Fruit fly (Drosophila melanogaster): Measurements from ENCODE around the gene CG2162.
A peak's percentile ranks its signal among the peaks of the same experiment; 100 is the strongest.

Gene CG2162

DNA sequence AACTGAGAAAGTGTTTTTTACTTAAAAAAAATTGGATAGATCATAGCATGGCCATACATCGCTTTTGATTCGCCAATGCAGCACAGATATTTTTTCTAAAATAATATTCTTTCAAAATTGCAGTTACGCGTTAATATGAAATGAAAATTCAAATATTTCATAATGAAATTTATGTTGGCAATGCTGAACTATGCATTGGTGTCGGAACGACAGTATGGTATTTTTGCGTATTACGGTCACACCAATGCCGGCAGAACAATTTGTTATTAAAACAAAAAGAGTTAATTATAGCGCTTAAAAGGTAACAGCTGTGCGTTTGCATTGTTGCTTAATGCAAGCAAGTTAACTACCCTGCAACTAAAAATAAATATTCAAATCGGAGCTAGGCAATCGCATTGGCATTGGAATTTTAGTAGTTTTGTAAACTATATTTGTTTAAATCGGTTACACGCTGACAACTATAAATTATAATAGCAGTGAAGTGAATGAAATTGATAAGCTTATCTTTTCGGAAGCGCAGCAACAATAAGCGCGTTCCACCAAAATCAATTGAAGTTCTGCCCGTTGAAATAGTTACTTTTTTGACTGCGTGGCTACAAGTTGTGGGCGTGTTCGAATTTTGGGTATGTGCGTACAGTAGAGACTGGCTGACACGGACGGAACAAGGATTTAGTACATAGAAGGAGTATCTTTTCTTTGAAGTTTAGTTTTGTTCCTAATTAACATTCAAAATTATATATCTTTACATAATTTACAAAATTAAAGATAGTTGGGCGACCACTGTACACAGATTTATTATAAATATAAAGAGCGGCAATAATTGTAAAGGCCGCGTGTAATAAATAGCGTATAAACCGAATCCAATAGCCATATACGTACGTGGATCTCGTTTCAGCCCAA, 7.4 kb downstream of the CG2162 start, which contains the start of gene Prx4 (continued):
- TF ChIP-seq E2f2 (GFP tag; IDR thresholded peaks at IDR 0.05) (peak; percentile 60), pan (optimal IDR thresholded peaks at IDR 0.05) (no peak), pan (GFP tag; optimal IDR thresholded peaks at IDR 0.05 in 1 of 2, IDR thresholded peaks at IDR 0.05 in 1 of 2) (peak in 1 of 2 experiments; percentile 86), CG31441 (GFP tag; IDR thresholded peaks at IDR 0.05) (peak; percentile 76), dimm (GFP tag; IDR thresholded peaks at IDR 0.05) (peak; percentile 49; the same call in 1 of the 2 replicates), Kr (GFP tag; optimal IDR thresholded peaks at IDR 0.05) (no peak), Dll (GFP tag; IDR thresholded peaks at IDR 0.05; ENCODE audit: partially characterized antibody) (no peak), Eip74EF (GFP tag; optimal IDR thresholded peaks at IDR 0.05) (peak in 1 of 2 experiments; percentile 34), CG1792 (GFP tag; optimal IDR thresholded peaks at IDR 0.05) (no peak), Bteb2 (GFP tag; optimal IDR thresholded peaks at IDR 0.05) (peak; percentile 20), CG2199 (GFP tag; IDR thresholded peaks at IDR 0.05) (no peak), Antp (GFP tag; optimal IDR thresholded peaks at IDR 0.05) (peak; percentile 32), Nf-YA (GFP tag; IDR thresholded peaks at IDR 0.05) (0 out of 2 replicates have a peak, but pooled peaks have one; percentile 14), yki (optimal IDR thresholded peaks at IDR 0.05) (no peak), cad (GFP tag; optimal IDR thresholded peaks at IDR 0.05) (no peak), sisA (GFP tag; IDR thresholded peaks at IDR 0.05) (peak; percentile 86), tna (GFP tag; IDR thresholded peaks at IDR 0.05; ENCODE audit: partially characterized antibody) (no peak), fru (optimal IDR thresholded peaks at IDR 0.05) (no peak), CG1024 (GFP tag; IDR thresholded peaks at IDR 0.05) (peak; percentile 60; the same call in 1 of the 2 replicates), shn (GFP tag; optimal IDR thresholded peaks at IDR 0.05) (no peak), sima (GFP tag; optimal IDR thresholded peaks at IDR 0.05) (no peak), CG7839 (tag; optimal IDR thresholded peaks at IDR 0.05) (peak; percentile 84), bsh (GFP tag; optimal IDR thresholded peaks at IDR 0.05) (peak in 1 of 2 experiments; percentile 81), jing (GFP tag; optimal IDR thresholded peaks at IDR 0.05) (peak; percentile 44), CG2202 (tag; optimal IDR thresholded peaks at IDR 0.05) (peak; percentile 53), Ravus (GFP tag; IDR thresholded peaks at IDR 0.05) (peak; percentile 19), disco-r (GFP tag; optimal IDR thresholded peaks at IDR 0.05) (no peak), CG8290 (GFP tag; optimal IDR thresholded peaks at IDR 0.05) (peak; percentile 2), CG8290 (tag; optimal IDR thresholded peaks at IDR 0.05) (peak in 1 of 2 experiments; percentile 34), CG30431 (GFP tag; optimal IDR thresholded peaks at IDR 0.05) (peak; percentile 38), Optix (GFP tag; IDR thresholded peaks at IDR 0.05) (peak; percentile 59; the same call in 2 of the 3 replicates), pfk (GFP tag; optimal IDR thresholded peaks at IDR 0.05) (no peak), NK7.1 (GFP tag; optimal IDR thresholded peaks at IDR 0.05) (no peak), lola (GFP tag; optimal IDR thresholded peaks at IDR 0.05) (peak in 1 of 3 experiments; percentile 54), CG32767 (GFP tag; IDR thresholded peaks at IDR 0.05) (peak; percentile 47), Dbx (GFP tag; IDR thresholded peaks at IDR 0.05) (peak; percentile 70; the same call in 2 of the 3 replicates), CG16779 (GFP tag; IDR thresholded peaks at IDR 0.05) (0 out of 2 replicates have a peak, but pooled peaks have one; percentile 55), Fer3 (tag; optimal IDR thresholded peaks at IDR 0.05) (peak; percentile 81), Hand (GFP tag; optimal IDR thresholded peaks at IDR 0.05) (no peak), Awh (GFP tag; IDR thresholded peaks at IDR 0.05) (peak; percentile 86), mam (GFP tag; optimal IDR thresholded peaks at IDR 0.05) (peak; percentile 61), row (GFP tag; IDR thresholded peaks at IDR 0.05) (peak; percentile 81), CG4360 (GFP tag; IDR thresholded peaks at IDR 0.05) (0 out of 2 replicates have a peak, but pooled peaks have one; percentile 49), org-1 (GFP tag; optimal IDR thresholded peaks at IDR 0.05) (peak; percentile 64), ERR (GFP tag; optimal IDR thresholded peaks at IDR 0.05) (no peak), croc (GFP tag; conservative IDR thresholded peaks at IDR 0.05) (peak; percentile 45; the same call in 2 of the 3 replicates), CG1647 (GFP tag; optimal IDR thresholded peaks at IDR 0.05) (no peak), bab2 (GFP tag; optimal IDR thresholded peaks at IDR 0.05) (peak; percentile 44), NFAT (GFP tag; IDR thresholded peaks at IDR 0.05) (peak; percentile 69), Hr39 (optimal IDR thresholded peaks at IDR 0.05) (no peak)
